Worm (Caenorhabditis elegans): ENCODE results near the gene ZK1127.13.

DNA sequence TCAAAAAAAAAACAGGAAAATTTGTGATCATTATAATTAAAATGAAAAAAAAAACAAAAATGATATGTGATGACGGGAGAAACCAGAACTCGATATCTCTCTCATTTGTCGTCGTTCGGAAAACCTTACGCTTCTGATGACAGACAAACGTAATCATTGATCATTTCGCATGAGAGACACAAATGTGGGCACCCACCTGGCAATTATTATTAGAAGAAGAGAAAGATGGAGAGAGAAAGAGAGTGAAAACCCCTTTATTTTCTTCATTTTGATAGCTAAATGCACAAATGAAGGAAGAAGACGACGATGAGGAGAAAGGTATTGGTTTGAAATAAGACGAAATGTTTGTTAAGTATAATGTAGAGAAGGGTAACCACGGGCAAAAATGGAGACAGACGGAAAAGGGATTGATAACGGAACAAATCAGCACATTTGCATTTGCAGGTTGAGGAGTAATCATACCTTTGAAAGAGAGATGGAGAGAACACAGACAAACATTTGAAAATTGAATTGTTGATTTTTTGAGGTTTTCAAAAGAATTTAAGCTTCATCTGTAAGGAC, 21.9 kb upstream of the ZK1127.13 start:
- TF ChIP-seq hmg-4 (GFP tag; optimal IDR thresholded peaks at IDR 0.05) (no peak), scrt-1 (GFP tag; IDR thresholded peaks at IDR 0.05) (no peak), ceh-13 (GFP tag; optimal IDR thresholded peaks at IDR 0.05) (no peak), tra-4 (tag; optimal IDR thresholded peaks at IDR 0.05) (no peak), hnd-1 (tag; optimal IDR thresholded peaks at IDR 0.05) (no peak), ama-1 (optimal IDR thresholded peaks at IDR 0.05) (no peak), hmbx-1 (tag; optimal IDR thresholded peaks at IDR 0.05) (no peak), B0310.2 (tag; optimal IDR thresholded peaks at IDR 0.05) (no peak), tbx-11 (GFP tag; IDR thresholded peaks at IDR 0.05) (no peak), flt-1 (GFP tag; IDR thresholded peaks at IDR 0.05) (no peak)

Measured in whole organism, early embryonic.